Worm (Caenorhabditis elegans) whole organism, midembryonic: Measurements from ENCODE around the gene arf-5.

Experiments
- T22C8.4 ChIP-seq: fragments of 200-800 bp; sonication (Bioruptor generic); IDR thresholded peaks from 2 replicates; pipeline ENCODE4 v1.3.6; 2022; ENCODE audit warnings: missing genetic modification characterization, missing compliant biosample characterization
- cog-1 ChIP-seq: sonication (generic microtip); optimal IDR thresholded peaks from 2 replicates; lab custom pipeline; 2016; ENCODE audit warnings: missing genetic modification characterization, missing compliant biosample characterization
- flt-1 ChIP-seq: fragments of 200-800 bp; sonication (Bioruptor generic); IDR thresholded peaks from 2 replicates; pipeline ENCODE4 v1.3.6; 2022; ENCODE audit warnings: missing genetic modification characterization, missing compliant biosample characterization
- klf-2 ChIP-seq: fragments of 200-800 bp; sonication (Bioruptor generic); conservative IDR thresholded peaks from 2 replicates; pipeline ENCODE4 v1.3.6; 2022; ENCODE audit warnings: missing genetic modification reagents, missing genetic modification characterization, missing compliant biosample characterization
- med-1 ChIP-seq: sonication (generic microtip); optimal IDR thresholded peaks from 2 replicates; lab custom pipeline; 2017; ENCODE audit warnings: missing genetic modification characterization, mild to moderate bottlenecking, missing compliant biosample characterization, antibody characterized with exemption, missing genetic modification reagents; ENCODE audit not compliant: insufficient read depth
- ref-1 ChIP-seq: fragments of 200-800 bp; sonication (Bioruptor generic); conservative IDR thresholded peaks from 2 replicates; pipeline ENCODE4 v1.3.6; 2022; ENCODE audit warnings: missing genetic modification reagents, missing genetic modification characterization, missing compliant biosample characterization
- tab-1 ChIP-seq: fragments of 200-800 bp; sonication (Bioruptor generic); IDR thresholded peaks from 2 replicates; pipeline ENCODE4 v1.3.6; 2022; ENCODE audit warnings: missing genetic modification characterization, missing compliant biosample characterization
- ztf-23 ChIP-seq: fragments of 200-800 bp; sonication (Bioruptor generic); IDR thresholded peaks from 2 replicates; pipeline ENCODE4 v1.3.6; 2022; ENCODE audit warnings: missing genetic modification reagents, missing genetic modification characterization, missing compliant biosample characterization
- ztf-29 ChIP-seq: fragments of 200-800 bp; sonication (Bioruptor generic); IDR thresholded peaks from 2 replicates; pipeline ENCODE4 v1.3.6; 2022; ENCODE audit warnings: missing genetic modification reagents, missing genetic modification characterization, missing compliant biosample characterization

Gene arf-5

ce11 chrIV:7956643-7957317 lies 25.5 kb upstream of the arf-5 start, which contains the start of gene csr-1:
Gene csr-1, plus strand, starts transcription at chrIV:7957267.
- TF ChIP-seq tab-1 (GFP tag; lab: Robert Waterston, UW) (no peak), ztf-29 (GFP tag; lab: Robert Waterston, UW) (no peak), med-1 (no peak), klf-2 (GFP tag; lab: Robert Waterston, UW) (no peak), cog-1 (tag; lab: Kevin White, UChicago) (no peak), flt-1 (GFP tag; lab: Robert Waterston, UW) (no peak), T22C8.4 (GFP tag; lab: Robert Waterston, UW) (no peak), ref-1 (GFP tag; lab: Robert Waterston, UW) (no peak)

- TF ChIP-seq tab-1 (GFP tag; lab: Robert Waterston, UW), result no peak
- TF ChIP-seq ztf-29 (GFP tag; lab: Robert Waterston, UW), result no peak
- no peak for TF ChIP-seq T22C8.4 (GFP tag; lab: Robert Waterston, UW)
- TF ChIP-seq med-1, result no peak
- TF ChIP-seq flt-1 (GFP tag; lab: Robert Waterston, UW), result no peak
- TF ChIP-seq klf-2 (GFP tag; lab: Robert Waterston, UW), result no peak
Measured at ce11 chrIV:7957504-7957903, 24.8 kb upstream of the arf-5 start, which contains the start of gene frpr-10. Gene frpr-10, plus strand, starts transcription at chrIV:7957804.

- no peak for TF ChIP-seq cog-1 (tag; lab: Kevin White, UChicago)
- TF ChIP-seq klf-2 (GFP tag; lab: Robert Waterston, UW), result no peak
- TF ChIP-seq tab-1 (GFP tag; lab: Robert Waterston, UW), result no peak
- no peak for TF ChIP-seq flt-1 (GFP tag; lab: Robert Waterston, UW)
- TF ChIP-seq med-1, result no peak
- no peak for TF ChIP-seq ztf-29 (GFP tag; lab: Robert Waterston, UW)
- no peak for TF ChIP-seq ref-1 (GFP tag; lab: Robert Waterston, UW)
- TF ChIP-seq ztf-23 (GFP tag; lab: Robert Waterston, UW), result no peak
- no peak for TF ChIP-seq T22C8.4 (GFP tag; lab: Robert Waterston, UW)
Measured at ce11 chrIV:7958092-7958491, 24.2 kb upstream of the arf-5 start.

- TF ChIP-seq cog-1 (tag; lab: Kevin White, UChicago) (no peak), med-1 (no peak), klf-2 (GFP tag; lab: Robert Waterston, UW) (no peak), ref-1 (GFP tag; lab: Robert Waterston, UW) (no peak), flt-1 (GFP tag; lab: Robert Waterston, UW) (no peak), tab-1 (GFP tag; lab: Robert Waterston, UW) (no peak), ztf-29 (GFP tag; lab: Robert Waterston, UW) (no peak), ztf-23 (GFP tag; lab: Robert Waterston, UW) (no peak), T22C8.4 (GFP tag; lab: Robert Waterston, UW) (no peak)
Measured at ce11 chrIV:7961889-7962342, 20.4 kb upstream of the arf-5 start.

- TF ChIP-seq ztf-23 (GFP tag; lab: Robert Waterston, UW) (no peak), ref-1 (GFP tag; lab: Robert Waterston, UW) (no peak), tab-1 (GFP tag; lab: Robert Waterston, UW) (no peak), ztf-29 (GFP tag; lab: Robert Waterston, UW) (no peak), T22C8.4 (GFP tag; lab: Robert Waterston, UW) (no peak), med-1 (no peak), cog-1 (tag; lab: Kevin White, UChicago) (no peak)
Measured at ce11 chrIV:7967006-7967405, 15.3 kb upstream of the arf-5 start, which contains the start of gene F57H12.5. Gene F57H12.5, plus strand, starts transcription at chrIV:7967306.

- TF ChIP-seq med-1 (no peak), ref-1 (GFP tag; lab: Robert Waterston, UW) (no peak), ztf-29 (GFP tag; lab: Robert Waterston, UW) (no peak), tab-1 (GFP tag; lab: Robert Waterston, UW) (no peak), T22C8.4 (GFP tag; lab: Robert Waterston, UW) (no peak), klf-2 (GFP tag; lab: Robert Waterston, UW) (no peak), flt-1 (GFP tag; lab: Robert Waterston, UW) (no peak), ztf-23 (GFP tag; lab: Robert Waterston, UW) (no peak)
Measured at ce11 chrIV:7976210-7976609, 6.1 kb upstream of the arf-5 start, which contains the start of gene F57H12.6. Gene F57H12.6, minus strand, starts transcription at chrIV:7976310.

ce11 chrIV:7977452-7977940 lies 4.8 kb upstream of the arf-5 start, which contains the start of gene ora-1:
Gene ora-1, plus strand, starts transcription at chrIV:7977890.
- TF ChIP-seq med-1, result no peak
- TF ChIP-seq ztf-23 (GFP tag; lab: Robert Waterston, UW), result no peak
- TF ChIP-seq cog-1 (tag; lab: Kevin White, UChicago), result no peak
- TF ChIP-seq klf-2 (GFP tag; lab: Robert Waterston, UW), result no peak
- no peak for TF ChIP-seq ztf-29 (GFP tag; lab: Robert Waterston, UW)
- no peak for TF ChIP-seq flt-1 (GFP tag; lab: Robert Waterston, UW)
- no peak for TF ChIP-seq T22C8.4 (GFP tag; lab: Robert Waterston, UW)
- no peak for TF ChIP-seq tab-1 (GFP tag; lab: Robert Waterston, UW)
- TF ChIP-seq ref-1 (GFP tag; lab: Robert Waterston, UW), result no peak

ce11 chrIV:7979588-7979987 lies 2.7 kb upstream of the arf-5 start, which contains the start of gene unc-24:
Gene unc-24, plus strand, starts transcription at chrIV:7979870.
- TF ChIP-seq T22C8.4 (GFP tag; lab: Robert Waterston, UW) (no peak), ztf-23 (GFP tag; lab: Robert Waterston, UW) (no peak), klf-2 (GFP tag; lab: Robert Waterston, UW) (no peak)

- TF ChIP-seq flt-1 (GFP tag; lab: Robert Waterston, UW) (no peak), med-1 (no peak), tab-1 (GFP tag; lab: Robert Waterston, UW) (no peak), ztf-23 (GFP tag; lab: Robert Waterston, UW) (no peak), cog-1 (tag; lab: Kevin White, UChicago) (no peak), klf-2 (GFP tag; lab: Robert Waterston, UW) (no peak), ref-1 (GFP tag; lab: Robert Waterston, UW) (no peak), ztf-29 (GFP tag; lab: Robert Waterston, UW) (no peak), T22C8.4 (GFP tag; lab: Robert Waterston, UW) (no peak)
Measured at ce11 chrIV:7983021-7983420, 695 bp downstream of the arf-5 start.
